Fruit fly (Drosophila melanogaster) whole organism, adult: Measurements from ENCODE around the gene ND-B22.

ENCODE experiments used
- CG11617 ChIP-seq: fragments of 200-800 bp; sonication (Bioruptor generic); optimal IDR thresholded peaks from 2 replicates; lab custom pipeline; 2017; ENCODE audit warnings: mild to moderate bottlenecking, missing biosample characterization, missing genetic modification reagents, missing genetic modification characterization
- CG12768 ChIP-seq: fragments of 200-800 bp; sonication (Bioruptor generic); optimal IDR thresholded peaks from 2 replicates; lab custom pipeline; 2017; ENCODE audit warnings: missing biosample characterization, missing genetic modification characterization, mild to moderate bottlenecking, moderate library complexity, missing genetic modification reagents
- CG14711 ChIP-seq: fragments of 200-800 bp; sonication (Bioruptor generic); optimal IDR thresholded peaks from 2 replicates; lab custom pipeline; 2018; ENCODE audit warnings: missing biosample characterization, mild to moderate bottlenecking, missing genetic modification characterization, moderate library complexity
- CG1620 ChIP-seq: fragments of 200-800 bp; sonication (Bioruptor generic); optimal IDR thresholded peaks from 2 replicates; lab custom pipeline; 2016; ENCODE audit warnings: missing biosample characterization, missing genetic modification characterization
- CG33017 ChIP-seq: fragments of 200-800 bp; sonication (Bioruptor generic); optimal IDR thresholded peaks from 2 replicates; lab custom pipeline; 2018; ENCODE audit warnings: missing biosample characterization, mild to moderate bottlenecking, missing genetic modification characterization, moderate library complexity
- CG5204 ChIP-seq: fragments of 200-800 bp; sonication (Bioruptor generic); optimal IDR thresholded peaks from 2 replicates; lab custom pipeline; 2016; ENCODE audit warnings: missing biosample characterization, missing genetic modification characterization
- CG7045 ChIP-seq: fragments of 200-800 bp; sonication (Bioruptor generic); optimal IDR thresholded peaks from 2 replicates; lab custom pipeline; 2017; ENCODE audit warnings: missing biosample characterization, mild to moderate bottlenecking, missing genetic modification characterization
- CG7101 ChIP-seq: fragments of 200-800 bp; sonication (Bioruptor generic); optimal IDR thresholded peaks from 2 replicates; lab custom pipeline; 2018; ENCODE audit warnings: missing biosample characterization, mild to moderate bottlenecking, missing genetic modification characterization, moderate library complexity
- Clk ChIP-seq: fragments of 200-800 bp; sonication (Bioruptor generic); optimal IDR thresholded peaks from 2 replicates; lab custom pipeline; 2017; ENCODE audit warnings: missing biosample characterization, missing genetic modification characterization
- Crg-1 ChIP-seq: fragments of 200-800 bp; sonication (Bioruptor generic); optimal IDR thresholded peaks from 2 replicates; lab custom pipeline; 2016; ENCODE audit warnings: missing biosample characterization, missing genetic modification characterization
- Hr96 ChIP-seq: fragments of 200-800 bp; sonication (Bioruptor generic); optimal IDR thresholded peaks from 2 replicates; lab custom pipeline; 2016; ENCODE audit warnings: missing biosample characterization, missing genetic modification characterization
- Mnt ChIP-seq: fragments of 200-800 bp; sonication (Bioruptor generic); optimal IDR thresholded peaks from 2 replicates; lab custom pipeline; 2016; ENCODE audit warnings: missing biosample characterization, mild to moderate bottlenecking, missing genetic modification characterization
- bab1 ChIP-seq: fragments of 200-800 bp; sonication (Bioruptor generic); optimal IDR thresholded peaks from 3 replicates; lab custom pipeline; 2019; ENCODE audit warnings: missing biosample characterization, mild to moderate bottlenecking, missing genetic modification characterization, moderate library complexity
- cic ChIP-seq: fragments of 200-800 bp; sonication (Bioruptor generic); optimal IDR thresholded peaks from 2 replicates; lab custom pipeline; 2017; ENCODE audit warnings: missing biosample characterization, mild to moderate bottlenecking, missing genetic modification characterization, moderate library complexity
- cnc ChIP-seq, 2 experiments: fragments of >200 bp; optimal IDR thresholded peaks; 2 replicates each; lab custom pipeline; 2017
- kay ChIP-seq: fragments of 200-800 bp; sonication (Bioruptor generic); peaks from one replicate; lab custom pipeline; 2016; ENCODE audit warnings: missing biosample characterization, missing genetic modification characterization, borderline replicate concordance
- ovo ChIP-seq: fragments of 200-800 bp; sonication (Bioruptor generic); optimal IDR thresholded peaks from 2 replicates; lab custom pipeline; 2016; ENCODE audit warnings: missing biosample characterization, missing genetic modification characterization
- pad ChIP-seq: fragments of 200-800 bp; sonication (Bioruptor generic); optimal IDR thresholded peaks from 3 replicates; lab custom pipeline; 2017; ENCODE audit warnings: missing biosample characterization, missing genetic modification characterization, mild to moderate bottlenecking, moderate library complexity, missing genetic modification reagents
- tj ChIP-seq: fragments of 200-800 bp; sonication (Bioruptor generic); optimal IDR thresholded peaks from 3 replicates; lab custom pipeline; 2017; ENCODE audit warnings: missing biosample characterization, mild to moderate bottlenecking, missing genetic modification characterization, moderate library complexity
- toe ChIP-seq: fragments of 200-800 bp; sonication (Bioruptor generic); optimal IDR thresholded peaks from 2 replicates; lab custom pipeline; 2016; ENCODE audit warnings: missing biosample characterization, missing genetic modification characterization

The ND-B22 gene

dm6 chr2L:13398614-13399161 is 27.8 kb upstream of the ND-B22 start, which contains the start of the genes CG10859 and CG7110:
TSS of gene CG10859 (minus strand) at chr2L:13398664.
TSS of gene CG7110 (plus strand) at chr2L:13398991.
- TF ChIP-seq CG1620 (GFP tag; lab: Kevin White, UChicago) (peak; percentile 18), CG11617 (GFP tag; lab: Kevin White, UChicago) (peak; percentile 5), CG14711 (peak; percentile 46), ovo (GFP tag; lab: Kevin White, UChicago) (peak; percentile 11), bab1 (GFP tag; lab: Kevin White, UChicago) (peak; percentile 97), cnc (optimal IDR thresholded peaks at IDR 0.05; lab: Kevin White, UChicago) (no peak), CG33017 (tag; lab: Kevin White, UChicago) (peak; percentile 25), CG7045 (GFP tag; lab: Kevin White, UChicago) (peak; percentile 44), pad (GFP tag; lab: Kevin White, UChicago) (peak; percentile 28), CG7101 (tag; lab: Kevin White, UChicago) (peak; percentile 72), Mnt (GFP tag; lab: Kevin White, UChicago) (peak; percentile 41), Crg-1 (peak; percentile 50), Clk (GFP tag; lab: Kevin White, UChicago) (no peak), Hr96 (GFP tag; lab: Kevin White, UChicago) (no peak)

- TF ChIP-seq CG33017 (tag; lab: Kevin White, UChicago) (no peak), Mnt (GFP tag; lab: Kevin White, UChicago) (no peak), CG1620 (GFP tag; lab: Kevin White, UChicago) (no peak), Crg-1 (no peak), CG12768 (no peak), tj (GFP tag; lab: Kevin White, UChicago) (no peak), CG5204 (no peak), toe (GFP tag; lab: Kevin White, UChicago) (no peak), cnc (optimal IDR thresholded peaks at IDR 0.05; lab: Kevin White, UChicago) (no peak), ovo (GFP tag; lab: Kevin White, UChicago) (no peak), CG7101 (tag; lab: Kevin White, UChicago) (no peak), CG14711 (no peak), bab1 (GFP tag; lab: Kevin White, UChicago) (no peak)
Observed at dm6 chr2L:13397393-13397792, 26.5 kb upstream of the ND-B22 start.

- TF ChIP-seq ovo (GFP tag; lab: Kevin White, UChicago) (no peak), tj (GFP tag; lab: Kevin White, UChicago) (no peak), kay (GFP tag; lab: Kevin White, UChicago) (no peak), cnc (optimal IDR thresholded peaks at IDR 0.05; lab: Kevin White, UChicago) (no peak), Clk (GFP tag; lab: Kevin White, UChicago) (no peak), Hr96 (GFP tag; lab: Kevin White, UChicago) (no peak), toe (GFP tag; lab: Kevin White, UChicago) (no peak), CG12768 (no peak), bab1 (GFP tag; lab: Kevin White, UChicago) (no peak), pad (GFP tag; lab: Kevin White, UChicago) (no peak), CG33017 (tag; lab: Kevin White, UChicago) (no peak), CG11617 (GFP tag; lab: Kevin White, UChicago) (no peak), CG7045 (GFP tag; lab: Kevin White, UChicago) (no peak), Crg-1 (no peak), CG1620 (GFP tag; lab: Kevin White, UChicago) (no peak), CG14711 (no peak)
Observed at dm6 chr2L:13396084-13396483, 25.2 kb upstream of the ND-B22 start, which contains the start of gene CG16957. TSS of gene CG16957 (minus strand) at chr2L:13396184.

- TF ChIP-seq CG14711 (peak; percentile 85), cnc (optimal IDR thresholded peaks at IDR 0.05; lab: Kevin White, UChicago) (no peak), CG7101 (tag; lab: Kevin White, UChicago) (peak; percentile 96), Clk (GFP tag; lab: Kevin White, UChicago) (peak; percentile 65), Mnt (GFP tag; lab: Kevin White, UChicago) (peak; percentile 99), bab1 (GFP tag; lab: Kevin White, UChicago) (peak; percentile 99), CG12768 (peak; percentile 91), cic (GFP tag; lab: Kevin White, UChicago) (peak; percentile 79), kay (GFP tag; lab: Kevin White, UChicago) (no peak), CG1620 (GFP tag; lab: Kevin White, UChicago) (peak; percentile 98), toe (GFP tag; lab: Kevin White, UChicago) (peak; percentile 85), CG7045 (GFP tag; lab: Kevin White, UChicago) (peak; percentile 89), Hr96 (GFP tag; lab: Kevin White, UChicago) (peak; percentile 90), pad (GFP tag; lab: Kevin White, UChicago) (peak; percentile 87), CG5204 (peak; percentile 89), ovo (GFP tag; lab: Kevin White, UChicago) (peak; percentile 95), CG11617 (GFP tag; lab: Kevin White, UChicago) (peak; percentile 97), CG33017 (tag; lab: Kevin White, UChicago) (peak; percentile 88), tj (GFP tag; lab: Kevin White, UChicago) (peak; percentile 77), Crg-1 (peak; percentile 98)
Observed at dm6 chr2L:13394903-13395302, 24.0 kb upstream of the ND-B22 start, which contains the start of gene RpL24. TSS of gene RpL24 (minus strand) at chr2L:13395131.

dm6 chr2L:13387255-13387654 is 16.3 kb upstream of the ND-B22 start, which contains the start of the genes Ing5 and CG7099:
TSS of gene Ing5 (minus strand) at chr2L:13387312.
TSS of gene CG7099 (plus strand) at chr2L:13387571.
- TF ChIP-seq CG1620 (GFP tag; lab: Kevin White, UChicago) (peak; percentile 97), Hr96 (GFP tag; lab: Kevin White, UChicago) (peak; percentile 89), CG7045 (GFP tag; lab: Kevin White, UChicago) (peak; percentile 94), ovo (GFP tag; lab: Kevin White, UChicago) (peak; percentile 92), cic (GFP tag; lab: Kevin White, UChicago) (peak; percentile 71), Clk (GFP tag; lab: Kevin White, UChicago) (peak; percentile 91), toe (GFP tag; lab: Kevin White, UChicago) (peak; percentile 98), Mnt (GFP tag; lab: Kevin White, UChicago) (peak; percentile 92), CG12768 (peak; percentile 94), bab1 (GFP tag; lab: Kevin White, UChicago) (peak; percentile 99), CG7101 (tag; lab: Kevin White, UChicago) (peak; percentile 96), tj (GFP tag; lab: Kevin White, UChicago) (peak; percentile 87), Crg-1 (peak; percentile 94), CG11617 (GFP tag; lab: Kevin White, UChicago) (peak; percentile 96), cnc (optimal IDR thresholded peaks at IDR 0.05; lab: Kevin White, UChicago) (no peak), CG33017 (tag; lab: Kevin White, UChicago) (peak; percentile 93), CG5204 (no peak), pad (GFP tag; lab: Kevin White, UChicago) (peak; percentile 86), kay (GFP tag; lab: Kevin White, UChicago) (peak; percentile 98), CG14711 (peak; percentile 97)
